Worm (Caenorhabditis elegans): ENCODE data around the gene chhy-1.

Gene chhy-1

DNA sequence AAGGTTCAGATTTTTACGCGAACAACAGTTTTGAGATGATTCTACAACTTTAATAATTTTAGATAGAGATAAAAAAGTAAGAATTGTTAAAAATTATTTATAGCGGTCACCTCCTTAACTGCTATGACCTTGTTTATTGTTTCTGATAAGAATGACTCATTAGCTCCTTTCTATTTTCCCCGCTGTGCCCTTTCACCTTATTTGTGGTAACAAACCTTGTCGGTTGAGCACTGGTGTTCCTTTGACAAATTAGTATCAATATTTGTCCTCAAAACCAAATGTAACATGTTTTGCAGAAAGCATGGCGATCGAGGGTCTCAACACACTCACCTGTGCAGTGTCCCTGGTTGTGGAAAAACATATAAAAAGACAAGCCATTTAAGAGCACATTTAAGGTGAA lies 9.2 kb upstream of the chhy-1 start:
- TF ChIP-seq unc-62 (GFP tag; optimal IDR thresholded peaks at IDR 0.05): no peak

DNA sequence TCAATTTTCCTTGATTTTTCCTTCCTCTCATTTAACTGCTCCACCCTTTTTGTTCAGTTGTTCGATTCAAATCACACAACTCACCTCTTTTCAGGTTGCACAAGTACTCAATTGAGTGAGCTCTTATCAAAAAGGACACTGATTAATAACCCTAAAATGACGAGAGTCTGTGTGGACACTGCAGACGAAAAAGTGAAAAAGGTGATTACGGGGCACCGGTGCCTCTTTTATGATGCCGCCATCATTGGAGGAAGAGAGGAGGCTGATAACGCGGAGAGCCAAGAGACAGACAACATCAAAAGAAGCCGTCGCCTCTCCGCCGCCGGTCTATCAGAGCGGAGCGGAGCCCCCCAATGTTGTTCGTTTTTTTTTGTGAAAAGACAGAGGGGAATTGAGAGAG lies 7.7 kb upstream of the chhy-1 start, which contains the start of gene sptf-2:
sptf-2 (plus strand) TSS at position 297 of the 400 bp plus-strand sequence.
- no peak for TF ChIP-seq unc-62 (GFP tag; optimal IDR thresholded peaks at IDR 0.05)

DNA sequence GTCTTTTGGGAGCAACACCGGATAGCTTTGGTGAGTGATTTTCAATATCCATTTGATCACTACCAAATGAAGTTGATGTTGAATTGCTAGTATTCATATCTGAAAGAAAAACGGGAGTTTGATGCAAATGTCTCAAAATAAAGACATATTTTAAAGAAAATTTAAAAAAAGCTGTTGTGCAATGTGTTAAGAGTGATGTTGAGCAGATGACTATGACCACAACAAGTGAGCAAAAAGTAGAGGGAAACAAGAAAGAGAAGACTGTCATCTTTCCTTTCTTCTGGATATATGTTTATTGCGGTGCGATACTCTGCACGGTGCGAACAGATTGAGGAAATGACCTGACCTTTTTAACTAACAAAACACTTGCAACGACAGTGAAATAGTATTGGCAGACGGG lies 6.0 kb upstream of the chhy-1 start, which contains the start of gene T22C8.4:
T22C8.4 (minus strand) TSS at position 101 of the 400 bp plus-strand sequence.
- TF ChIP-seq unc-62 (GFP tag; optimal IDR thresholded peaks at IDR 0.05): no peak

DNA sequence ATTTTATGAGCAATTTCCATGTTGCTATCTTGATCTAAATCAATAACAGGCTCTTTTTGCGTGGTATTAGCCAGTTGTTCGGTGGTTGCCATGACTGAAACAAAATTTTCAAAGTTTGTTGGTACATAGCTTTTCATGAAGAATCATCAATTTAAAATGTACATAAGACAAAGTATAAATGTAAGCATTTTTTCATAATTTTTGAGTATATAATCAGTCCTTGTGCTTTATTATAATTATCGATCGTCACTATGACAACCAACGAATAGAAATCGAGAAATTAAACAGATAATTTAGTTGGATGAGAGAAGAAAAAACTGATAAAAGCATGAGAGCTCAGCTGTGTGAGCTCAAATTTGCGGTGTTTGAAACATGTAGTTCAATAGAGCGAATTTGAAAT lies 4.5 kb upstream of the chhy-1 start, which contains the start of gene T22C8.3:
T22C8.3 (minus strand) TSS at position 101 of the 400 bp plus-strand sequence.
- TF ChIP-seq unc-62 (GFP tag; optimal IDR thresholded peaks at IDR 0.05): no peak

DNA sequence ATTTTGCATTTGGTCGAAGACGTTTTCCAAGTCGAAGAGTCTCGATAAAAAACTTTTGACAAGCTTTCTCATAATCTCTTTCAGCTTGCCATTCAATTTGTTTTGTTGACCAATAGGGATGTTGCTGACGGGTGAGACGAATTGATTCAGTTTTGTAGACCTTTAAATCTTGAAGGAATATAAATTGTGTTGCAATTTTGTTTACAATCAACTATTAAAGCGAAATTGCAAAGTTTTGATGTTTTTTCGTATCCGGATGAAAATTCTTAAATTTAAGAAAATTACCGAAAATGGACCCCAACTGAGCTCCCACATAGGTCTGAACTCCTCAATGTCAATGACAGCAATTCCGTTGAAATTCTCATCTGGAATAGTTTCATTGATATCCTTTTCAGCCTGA lies 1.3 kb downstream of the chhy-1 start:
- no peak for TF ChIP-seq unc-62 (GFP tag; optimal IDR thresholded peaks at IDR 0.05)

DNA sequence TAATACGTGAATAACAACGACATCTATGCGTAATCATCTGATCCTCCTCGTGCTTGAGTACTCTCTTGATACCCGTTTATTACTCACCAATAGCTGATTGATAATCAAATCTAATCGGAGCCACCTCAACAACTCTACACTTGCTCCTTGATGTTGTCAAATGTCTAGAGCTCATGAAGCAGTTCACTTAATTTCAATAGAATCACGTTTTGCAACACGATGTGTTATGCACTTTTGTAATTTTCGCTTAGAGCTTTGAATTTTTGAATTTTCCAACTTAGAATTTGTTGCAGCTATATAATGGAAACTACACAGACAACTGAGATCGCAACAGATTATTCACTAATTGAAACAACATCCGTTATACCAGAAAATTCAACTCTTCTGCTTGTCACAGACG lies 4.9 kb downstream of the chhy-1 start, which contains the start of gene T22C8.1:
T22C8.1 (plus strand) TSS at position 301 of the 400 bp plus-strand sequence.
- TF ChIP-seq unc-62 (GFP tag; optimal IDR thresholded peaks at IDR 0.05): no peak

DNA sequence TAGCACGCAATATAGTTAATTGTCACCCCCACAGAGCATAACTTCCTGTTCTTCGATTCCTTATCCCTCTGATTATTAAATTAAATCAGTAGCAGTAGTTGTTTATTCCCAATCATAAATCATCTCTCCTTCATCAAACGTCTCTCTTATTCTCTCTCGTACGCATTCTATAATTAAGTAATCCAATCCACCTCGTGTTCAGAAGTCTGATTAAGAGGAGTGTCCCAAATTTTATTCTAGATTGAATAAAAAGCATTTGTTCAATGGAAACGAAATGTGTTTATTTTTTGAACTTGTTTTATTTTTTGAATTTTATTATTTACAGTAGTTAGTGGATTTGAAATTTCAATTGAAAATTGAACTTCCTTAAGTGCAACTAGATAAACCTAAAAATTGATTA lies 6.1 kb downstream of the chhy-1 start:
- no peak for TF ChIP-seq unc-62 (GFP tag; optimal IDR thresholded peaks at IDR 0.05)

DNA sequence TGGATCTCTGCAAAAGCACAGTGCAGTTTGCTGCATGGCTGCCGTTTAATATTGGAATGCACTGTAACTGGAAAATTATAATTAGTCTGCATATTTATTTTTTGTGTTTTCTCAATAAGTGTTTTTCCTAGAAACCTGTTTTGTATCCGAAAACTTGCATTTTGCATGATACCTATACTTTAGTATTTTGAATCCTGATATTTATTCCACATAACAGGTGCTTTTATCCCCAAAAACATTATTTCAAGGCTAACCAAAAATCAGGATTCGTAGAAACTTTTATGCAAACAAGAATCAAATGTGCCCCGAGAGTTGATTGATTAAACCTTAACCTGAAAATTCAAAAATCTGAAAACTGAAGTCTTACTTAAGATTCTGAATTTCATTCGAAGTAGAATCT lies 6.8 kb downstream of the chhy-1 start:
- no peak for TF ChIP-seq unc-62 (GFP tag; optimal IDR thresholded peaks at IDR 0.05)

DNA sequence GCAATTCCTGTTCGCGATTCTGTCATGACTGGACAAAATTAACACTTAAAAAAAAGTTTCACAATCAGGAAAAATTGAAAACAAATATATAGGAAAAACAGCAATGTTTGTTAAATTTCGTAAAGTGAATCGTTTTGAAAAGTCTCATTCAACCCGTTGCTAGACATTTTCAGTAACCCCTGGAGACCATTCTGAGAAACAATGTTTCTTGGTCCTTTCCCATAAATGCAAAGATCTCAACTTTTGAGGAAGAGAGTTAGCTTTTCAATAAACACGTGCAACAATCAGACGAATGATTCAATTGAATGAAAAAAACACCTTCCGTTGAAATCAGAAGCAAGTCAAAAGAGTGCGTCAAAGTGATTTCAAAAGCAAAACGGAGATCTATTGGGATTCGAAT lies 7.3 kb downstream of the chhy-1 start, which contains the start of gene F28C6.9:
F28C6.9 (minus strand) TSS at position 101 of the 400 bp plus-strand sequence.
- no peak for TF ChIP-seq unc-62 (GFP tag; optimal IDR thresholded peaks at IDR 0.05)

DNA sequence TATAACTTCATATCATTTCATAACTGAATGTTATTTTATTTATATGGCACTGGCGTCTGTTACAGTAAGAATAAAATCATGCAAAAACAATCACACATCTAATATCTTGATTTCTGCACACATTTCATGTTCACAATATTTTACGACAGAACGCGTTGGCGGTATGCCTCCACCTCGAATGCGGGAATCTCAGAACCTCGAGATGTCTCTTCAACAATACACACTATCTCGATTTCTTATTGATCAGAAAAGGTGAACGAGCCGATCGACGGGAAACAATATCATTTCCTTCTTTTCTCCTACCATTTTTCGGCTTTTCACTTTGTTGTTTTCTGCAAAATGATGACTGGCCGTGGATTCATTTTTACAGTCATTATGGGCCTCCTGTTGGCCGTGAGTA lies 9.8 kb downstream of the chhy-1 start, which contains the start of gene F28C6.10:
F28C6.10 (plus strand) TSS at position 301 of the 400 bp plus-strand sequence.
- TF ChIP-seq unc-62 (GFP tag; optimal IDR thresholded peaks at IDR 0.05): no peak

DNA sequence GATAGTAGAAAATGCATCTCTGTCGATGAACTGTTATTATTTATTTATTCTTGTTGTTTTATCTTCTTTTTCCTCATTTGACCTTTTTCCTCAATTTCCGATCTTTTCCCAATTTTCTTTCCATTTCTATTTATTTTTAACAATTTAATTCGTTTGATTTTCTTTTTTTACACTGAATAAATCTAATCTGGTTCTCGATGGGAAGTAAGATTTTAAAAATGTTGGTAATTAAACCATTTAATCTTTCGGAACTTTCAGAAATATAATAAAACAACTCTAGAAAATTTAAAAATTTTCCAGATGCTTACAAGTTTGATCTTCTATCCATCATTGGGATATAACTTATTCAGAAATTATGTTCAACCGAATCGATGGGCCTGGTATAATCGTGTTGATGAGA lies 10.9 kb downstream of the chhy-1 start, which contains the start of gene F28C6.8:
F28C6.8 (plus strand) TSS at position 301 of the 400 bp plus-strand sequence.
- TF ChIP-seq unc-62 (GFP tag; optimal IDR thresholded peaks at IDR 0.05): no peak

DNA sequence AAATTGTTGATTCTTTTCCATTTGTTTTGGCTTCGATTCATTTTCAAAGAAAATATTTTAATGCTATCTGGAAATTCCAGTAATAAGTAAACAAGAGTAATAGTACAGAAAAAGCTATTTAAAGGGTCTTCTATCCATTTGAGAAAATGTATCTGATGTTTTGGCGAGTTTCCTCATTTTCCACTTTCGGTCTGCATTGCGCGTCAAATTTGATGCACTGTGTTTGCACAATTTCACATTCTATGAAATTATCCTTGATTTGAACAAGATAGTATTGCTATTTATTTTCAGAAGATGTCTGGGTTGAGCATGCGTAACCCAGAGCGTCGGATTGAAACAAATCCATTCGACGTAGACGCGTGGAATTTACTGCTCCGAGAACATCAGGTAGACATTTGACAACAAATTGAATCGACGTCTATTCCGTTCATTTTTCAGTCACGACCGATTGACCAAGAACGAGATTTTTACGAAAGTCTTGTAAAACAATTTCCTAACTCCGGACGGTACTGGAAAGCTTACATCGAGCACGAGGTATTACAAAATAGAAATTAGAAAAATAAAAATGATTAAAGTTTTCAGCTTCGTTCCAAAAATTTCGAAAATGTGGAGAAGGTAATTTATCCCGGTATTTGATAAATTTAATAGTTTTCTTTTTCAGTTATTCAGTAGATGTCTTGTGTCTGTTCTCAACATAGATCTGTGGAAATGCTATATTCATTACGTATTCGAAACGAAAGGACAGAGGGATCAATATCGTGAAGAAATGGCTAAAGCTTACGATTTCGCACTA lies 13.7 kb downstream of the chhy-1 start, which contains the start of gene suf-1:
suf-1 (plus strand) TSS at position 280 of the 793 bp plus-strand sequence.
- no peak for TF ChIP-seq unc-62 (GFP tag; optimal IDR thresholded peaks at IDR 0.05)

DNA sequence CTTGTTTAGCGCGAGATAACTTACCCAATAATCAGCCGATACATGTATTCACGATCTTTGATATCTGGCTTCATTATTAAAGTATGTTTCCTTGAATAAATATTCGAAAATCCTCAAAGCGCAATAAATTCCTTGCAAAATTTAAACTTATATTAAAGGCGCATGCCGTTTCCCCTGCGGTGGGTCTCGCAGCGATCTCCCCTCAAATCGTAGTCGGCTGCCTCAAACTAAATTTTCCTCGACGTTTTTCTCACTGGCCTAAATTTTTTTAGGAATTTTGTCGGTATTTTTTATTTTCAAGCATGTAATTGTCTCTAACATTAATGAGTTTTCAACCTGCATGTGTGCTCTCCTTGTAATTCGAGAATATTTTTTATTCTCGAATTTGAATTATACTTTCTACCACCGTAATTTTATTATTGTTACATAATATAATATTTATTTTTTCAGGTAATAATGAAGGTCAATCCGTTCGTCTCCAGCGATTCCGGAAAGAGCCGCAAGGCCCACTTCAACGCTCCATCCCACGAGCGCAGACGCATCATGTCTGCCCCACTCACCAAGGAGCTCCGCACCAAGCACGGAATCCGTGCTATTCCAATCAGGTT lies 15.0 kb downstream of the chhy-1 start, which contains the start of the genes cpf-1 and rpl-26:
cpf-1 (minus strand) TSS at position 104 of the 608 bp plus-strand sequence.
rpl-26 (plus strand) TSS at position 449 of the 608 bp plus-strand sequence.
- no peak for TF ChIP-seq unc-62 (GFP tag; optimal IDR thresholded peaks at IDR 0.05)

DNA sequence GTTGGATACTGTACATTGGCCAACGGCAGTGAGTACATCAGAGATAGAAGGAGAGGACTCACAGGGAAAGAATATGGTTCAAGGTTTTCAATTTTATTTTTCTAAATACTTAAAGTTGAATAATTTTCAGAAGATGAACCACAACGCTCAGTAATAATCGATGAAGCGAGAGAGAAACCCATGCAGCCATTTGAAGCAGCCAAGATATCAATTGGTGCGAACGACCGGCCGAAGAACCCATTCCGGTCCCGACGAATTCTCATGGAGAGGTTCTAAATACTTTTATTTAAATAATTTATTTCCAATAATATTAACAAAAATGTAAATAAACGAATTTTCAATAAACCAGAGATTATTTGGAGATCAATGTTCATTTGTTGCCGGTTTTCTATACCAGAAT lies 17.3 kb downstream of the chhy-1 start, which contains the start of gene pigg-1:
pigg-1 (minus strand) TSS at position 101 of the 400 bp plus-strand sequence.
- no peak for TF ChIP-seq unc-62 (GFP tag; optimal IDR thresholded peaks at IDR 0.05)

DNA sequence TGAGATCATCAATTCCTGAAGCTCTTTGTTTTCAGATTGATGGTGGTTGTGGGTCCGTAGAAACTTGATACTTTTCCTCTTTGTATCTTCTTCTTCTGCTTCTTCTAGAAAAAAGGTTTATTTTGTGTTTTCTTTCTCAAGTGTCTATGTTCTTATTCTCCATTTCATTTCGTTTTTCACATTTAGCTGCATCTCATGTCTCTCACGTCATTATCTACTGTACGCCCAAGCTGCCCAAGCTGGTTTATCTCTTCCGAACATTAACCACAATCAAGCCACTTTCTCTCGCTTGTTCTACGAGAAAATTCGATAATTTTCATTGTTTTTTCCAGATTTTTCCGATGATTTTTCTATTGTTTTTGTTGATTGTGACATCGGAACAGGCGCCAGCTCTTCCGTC lies 18.2 kb downstream of the chhy-1 start, which contains the start of gene F28C6.5:
F28C6.5 (plus strand) TSS at position 301 of the 400 bp plus-strand sequence.
- TF ChIP-seq unc-62 (GFP tag; optimal IDR thresholded peaks at IDR 0.05): no peak

Measured in whole organism, dauer.